Fruit fly (Drosophila melanogaster) whole organism, embryonic: ENCODE data around the gene CG42494.

Experiments used
- Antp ChIP-seq: fragments of 200-800 bp; sonication (Bioruptor generic); optimal IDR thresholded peaks from 3 replicates; lab custom pipeline; 2016; ENCODE audit warnings: missing biosample characterization, missing genetic modification characterization
- CG10462 ChIP-seq: fragments of 200-800 bp; sonication (Bioruptor generic); optimal IDR thresholded peaks from 2 replicates; lab custom pipeline; 2016; ENCODE audit warnings: missing biosample characterization, missing genetic modification characterization
- CG11247 ChIP-seq: fragments of 200-800 bp; sonication (Bioruptor generic); IDR thresholded peaks from 2 replicates; pipeline ENCODE4 v1.3.6; 2022; ENCODE audit warnings: missing biosample characterization, missing genetic modification characterization
- CG11696 ChIP-seq: fragments of 200-800 bp; sonication (Bioruptor generic); IDR thresholded peaks from 2 replicates; pipeline ENCODE4 v1.3.6; 2022; ENCODE audit warnings: missing biosample characterization, missing genetic modification characterization
- CG12942 ChIP-seq: fragments of 200-800 bp; sonication (Bioruptor generic); optimal IDR thresholded peaks from 3 replicates; lab custom pipeline; 2016; ENCODE audit warnings: missing biosample characterization, missing genetic modification characterization
- CG13287 ChIP-seq: fragments of 200-800 bp; sonication (Bioruptor generic); IDR thresholded peaks from 2 replicates; pipeline ENCODE4 v1.3.6; 2022; ENCODE audit warnings: missing biosample characterization, missing genetic modification characterization; ENCODE audit not compliant: partially characterized antibody
- CG13624 ChIP-seq: fragments of 200-800 bp; sonication (Bioruptor generic); optimal IDR thresholded peaks from 2 replicates; lab custom pipeline; 2016; ENCODE audit warnings: missing biosample characterization, missing genetic modification characterization
- CG15696 ChIP-seq: fragments of 200-800 bp; sonication (Bioruptor generic); optimal IDR thresholded peaks from 2 replicates; lab custom pipeline; 2019; ENCODE audit warnings: missing biosample characterization, mild to moderate bottlenecking, missing genetic modification characterization, moderate library complexity
- CG1602 ChIP-seq: fragments of 200-800 bp; sonication (Bioruptor generic); optimal IDR thresholded peaks from 3 replicates; lab custom pipeline; 2016; ENCODE audit warnings: missing biosample characterization, missing genetic modification characterization
- CG17186 ChIP-seq: fragments of 200-800 bp; sonication (Bioruptor generic); optimal IDR thresholded peaks from 3 replicates; lab custom pipeline; 2017; ENCODE audit warnings: missing biosample characterization, missing genetic modification reagents, missing genetic modification characterization
- CG17568 ChIP-seq: fragments of 200-800 bp; sonication (Bioruptor generic); optimal IDR thresholded peaks from 2 replicates; lab custom pipeline; 2018; ENCODE audit warnings: missing biosample characterization, mild to moderate bottlenecking, missing genetic modification characterization, moderate library complexity
- CG18476 ChIP-seq: fragments of 200-800 bp; sonication (Bioruptor generic); optimal IDR thresholded peaks from 2 replicates; lab custom pipeline; 2016; ENCODE audit warnings: missing biosample characterization, mild to moderate bottlenecking, missing genetic modification characterization
- CG2120 ChIP-seq: fragments of 200-800 bp; sonication (Bioruptor generic); optimal IDR thresholded peaks from 3 replicates; lab custom pipeline; 2016; ENCODE audit warnings: missing biosample characterization, missing genetic modification characterization
- CG2875 ChIP-seq: fragments of 200-800 bp; sonication (Bioruptor generic); optimal IDR thresholded peaks from 2 replicates; lab custom pipeline; 2017; ENCODE audit warnings: missing biosample characterization, mild to moderate bottlenecking, missing genetic modification characterization, missing genetic modification reagents
- CG31224 ChIP-seq: fragments of 200-800 bp; sonication (Bioruptor generic); IDR thresholded peaks from 2 replicates; pipeline ENCODE4 v1.3.6; 2022; ENCODE audit warnings: missing biosample characterization, missing genetic modification characterization
- CG34224 ChIP-seq: fragments of 200-800 bp; sonication (Bioruptor generic); IDR thresholded peaks from 3 replicates; pipeline ENCODE4 v1.3.6; 2022; ENCODE audit warnings: missing biosample characterization, missing genetic modification characterization; ENCODE audit not compliant: partially characterized antibody
- CG3838 ChIP-seq: fragments of 200-800 bp; sonication (Bioruptor generic); optimal IDR thresholded peaks from 3 replicates; lab custom pipeline; 2016; ENCODE audit warnings: missing biosample characterization, missing genetic modification characterization
- CG4282 ChIP-seq: fragments of 200-800 bp; sonication (Bioruptor generic); optimal IDR thresholded peaks from 2 replicates; lab custom pipeline; 2016; ENCODE audit warnings: missing biosample characterization, missing genetic modification characterization
- CG6272 ChIP-seq: fragments of 200-800 bp; sonication (Bioruptor generic); IDR thresholded peaks from 2 replicates; pipeline ENCODE4 v1.3.6; 2022; ENCODE audit warnings: missing biosample characterization, missing genetic modification characterization
- CG8290 ChIP-seq, 3 experiments: fragments of 200-800 bp; sonication (Bioruptor generic); optimal IDR thresholded peaks; 2 replicates each; lab custom pipeline; 2016 to 2019; ENCODE audit warnings: missing biosample characterization in 3 of 3, missing genetic modification characterization in 3 of 3, mild to moderate bottlenecking in 2 of 3, moderate library complexity in 1 of 3
- CG8388 ChIP-seq: fragments of 200-800 bp; sonication (Bioruptor generic); optimal IDR thresholded peaks from 2 replicates; lab custom pipeline; 2019; ENCODE audit warnings: missing biosample characterization, mild to moderate bottlenecking, missing genetic modification characterization, moderate library complexity
- CG9437 ChIP-seq: fragments of 200-800 bp; sonication (Bioruptor generic); optimal IDR thresholded peaks from 2 replicates; lab custom pipeline; 2018; ENCODE audit warnings: missing biosample characterization, mild to moderate bottlenecking, missing genetic modification characterization
- CG9797 ChIP-seq: fragments of 200-800 bp; sonication (Bioruptor generic); optimal IDR thresholded peaks from 3 replicates; lab custom pipeline; 2018; ENCODE audit warnings: missing biosample characterization, mild to moderate bottlenecking, missing genetic modification characterization
- Dp ChIP-seq: fragments of 200-800 bp; sonication (Bioruptor generic); optimal IDR thresholded peaks from 2 replicates; lab custom pipeline; 2018; ENCODE audit warnings: missing biosample characterization, mild to moderate bottlenecking, missing genetic modification characterization, moderate library complexity
- Ets97D ChIP-seq: fragments of 200-800 bp; sonication (Bioruptor generic); optimal IDR thresholded peaks from 3 replicates; lab custom pipeline; 2016; ENCODE audit warnings: missing biosample characterization, missing genetic modification characterization
- Fer2 ChIP-seq: fragments of 200-800 bp; sonication (Bioruptor generic); optimal IDR thresholded peaks from 2 replicates; lab custom pipeline; 2018; ENCODE audit warnings: missing biosample characterization, mild to moderate bottlenecking, missing genetic modification characterization, moderate library complexity
- HLH54F ChIP-seq: fragments of 200-800 bp; sonication (Bioruptor generic); optimal IDR thresholded peaks from 3 replicates; lab custom pipeline; 2016; ENCODE audit warnings: missing biosample characterization, missing genetic modification characterization
- HLHmδ ChIP-seq: fragments of 200-800 bp; sonication (Bioruptor generic); optimal IDR thresholded peaks from 2 replicates; lab custom pipeline; 2018; ENCODE audit warnings: missing biosample characterization, mild to moderate bottlenecking, missing genetic modification characterization, moderate library complexity
- Lim3 ChIP-seq: fragments of 200-800 bp; sonication (Bioruptor generic); IDR thresholded peaks from 2 replicates; pipeline ENCODE4 v1.3.6; 2022; ENCODE audit warnings: missing biosample characterization, missing genetic modification characterization
- NC2β ChIP-seq: fragments of 200-800 bp; sonication (Bioruptor generic); optimal IDR thresholded peaks from 2 replicates; lab custom pipeline; 2016; ENCODE audit warnings: missing biosample characterization, missing genetic modification characterization
- Poxn ChIP-seq: fragments of 200-800 bp; sonication (Bioruptor generic); IDR thresholded peaks from 2 replicates; pipeline ENCODE4 v1.3.6; 2022; ENCODE audit warnings: missing biosample characterization, missing genetic modification characterization
- Sin3A ChIP-seq: fragments of >200 bp; optimal IDR thresholded peaks from 2 replicates; lab custom pipeline; 2018
- Stat92E ChIP-seq, 3 experiments: fragments of >200 bp in 2 of 3; fragments of 200-800 bp in 1 of 3; sonication (Bioruptor generic) in 1 of 3; optimal IDR thresholded peaks; 2 replicates each; lab custom pipeline; 2017 to 2019; ENCODE audit warnings: missing biosample characterization in 3 of 3, missing genetic modification characterization in 3 of 3, mild to moderate bottlenecking in 1 of 3, moderate library complexity in 1 of 3
- ac ChIP-seq: fragments of 200-800 bp; sonication (Bioruptor generic); optimal IDR thresholded peaks from 3 replicates; lab custom pipeline; 2017; ENCODE audit warnings: missing biosample characterization, mild to moderate bottlenecking, missing genetic modification characterization
- amos ChIP-seq: fragments of 200-800 bp; sonication (Bioruptor generic); IDR thresholded peaks from 2 replicates; pipeline ENCODE4 v1.3.6; 2022; ENCODE audit warnings: missing biosample characterization, missing genetic modification characterization; ENCODE audit not compliant: partially characterized antibody
- ato ChIP-seq: fragments of 200-800 bp; sonication (Bioruptor generic); IDR thresholded peaks from 2 replicates; pipeline ENCODE4 v1.3.6; 2022; ENCODE audit warnings: missing biosample characterization, missing genetic modification characterization; ENCODE audit not compliant: partially characterized antibody
- chinmo ChIP-seq: fragments of 200-800 bp; sonication (Bioruptor generic); IDR thresholded peaks from 4 replicates; pipeline ENCODE4 v1.3.6; 2022; ENCODE audit warnings: missing biosample characterization, missing genetic modification characterization; ENCODE audit not compliant: partially characterized antibody
- gsb-n ChIP-seq: fragments of 200-800 bp; sonication (Bioruptor generic); optimal IDR thresholded peaks from 3 replicates; lab custom pipeline; 2018; ENCODE audit warnings: missing biosample characterization, mild to moderate bottlenecking, missing genetic modification characterization
- klu ChIP-seq: fragments of 200-800 bp; sonication (Bioruptor generic); IDR thresholded peaks from 2 replicates; pipeline ENCODE4 v1.3.6; 2022; ENCODE audit warnings: missing biosample characterization, missing genetic modification characterization
- kni ChIP-seq: fragments of 200-800 bp; sonication (Bioruptor generic); optimal IDR thresholded peaks from 3 replicates; lab custom pipeline; 2017; ENCODE audit warnings: mild to moderate bottlenecking, missing biosample characterization, missing genetic modification reagents, missing genetic modification characterization
- pnt ChIP-seq: fragments of 200-800 bp; sonication (Bioruptor generic); optimal IDR thresholded peaks from 3 replicates; lab custom pipeline; 2016; ENCODE audit warnings: missing biosample characterization, missing genetic modification characterization
- scrt ChIP-seq: fragments of 200-800 bp; sonication (Bioruptor generic); optimal IDR thresholded peaks from 2 replicates; lab custom pipeline; 2018; ENCODE audit warnings: missing biosample characterization, mild to moderate bottlenecking, missing genetic modification characterization, moderate library complexity
- seq ChIP-seq: fragments of 200-800 bp; sonication (Bioruptor generic); IDR thresholded peaks from 2 replicates; pipeline ENCODE4 v1.3.6; 2022; ENCODE audit warnings: missing biosample characterization, missing genetic modification characterization
- slou ChIP-seq: fragments of 200-800 bp; sonication (Bioruptor generic); optimal IDR thresholded peaks from 3 replicates; lab custom pipeline; 2016; ENCODE audit warnings: missing biosample characterization, missing genetic modification characterization
- unc-4 ChIP-seq: fragments of 200-800 bp; sonication (Bioruptor generic); IDR thresholded peaks from 2 replicates; pipeline ENCODE4 v1.3.6; 2022; ENCODE audit warnings: missing biosample characterization, missing genetic modification characterization; ENCODE audit not compliant: partially characterized antibody
- vvl ChIP-seq: fragments of 200-800 bp; sonication (Bioruptor generic); IDR thresholded peaks from 2 replicates; pipeline ENCODE4 v1.3.6; 2022; ENCODE audit warnings: missing biosample characterization, missing genetic modification characterization
- zen2 ChIP-seq: fragments of 200-800 bp; sonication (Bioruptor generic); IDR thresholded peaks from 3 replicates; pipeline ENCODE4 v1.3.6; 2022; ENCODE audit warnings: missing biosample characterization, missing genetic modification characterization; ENCODE audit not compliant: partially characterized antibody

CG42494 gene

dm6 chr3L:3222643-3223389, 38.6 kb downstream of the CG42494 start, which contains the start of the genes RpL28 and eIF1 (continued):
- TF ChIP-seq CG18476 (peak; percentile 83), CG11696 (peak; percentile 62), Lim3 (GFP tag; lab: Robert Waterston, UW) (no peak), CG10462 (peak; percentile 78), CG8290 (GFP tag; optimal IDR thresholded peaks at IDR 0.05; lab: Kevin White, UChicago) (peak; percentile 93), CG8290 (tag; optimal IDR thresholded peaks at IDR 0.05; lab: Kevin White, UChicago) (peak; percentile 89 to 97), CG2120 (peak; percentile 77), CG2875 (GFP tag; lab: Kevin White, UChicago) (peak; percentile 88), seq (GFP tag; lab: Robert Waterston, UW) (peak; percentile 61; the same call in 1 of the 2 replicates), CG9797 (GFP tag; lab: Kevin White, UChicago) (peak; percentile 71), klu (GFP tag; lab: Robert Waterston, UW) (peak; percentile 81), amos (GFP tag; lab: Robert Waterston, UW) (peak; percentile 78), CG4282 (GFP tag; lab: Kevin White, UChicago) (peak; percentile 64), gsb-n (tag; lab: Kevin White, UChicago) (peak; percentile 52), Antp (GFP tag; lab: Kevin White, UChicago) (peak; percentile 87), CG31224 (GFP tag; lab: Robert Waterston, UW) (peak; percentile 76), HLHmδ (GFP tag; lab: Kevin White, UChicago) (peak; percentile 99), pnt (peak; percentile 49), Stat92E (GFP tag; optimal IDR thresholded peaks at IDR 0.05; lab: Kevin White, UChicago) (peak in 1 of 3 experiments; percentile 1), scrt (peak; percentile 86), Sin3A (lab: Kevin White, UChicago) (peak; percentile 94), slou (peak; percentile 91), kni (GFP tag; lab: Kevin White, UChicago) (peak; percentile 94), CG17568 (GFP tag; lab: Kevin White, UChicago) (no peak), CG3838 (GFP tag; lab: Kevin White, UChicago) (peak; percentile 84), CG15696 (tag; lab: Kevin White, UChicago) (peak; percentile 62), CG9437 (GFP tag; lab: Kevin White, UChicago) (peak; percentile 86), CG34224 (GFP tag; lab: Robert Waterston, UW) (peak; percentile 69; the same call in 2 of the 3 replicates), ato (GFP tag; lab: Robert Waterston, UW) (no peak; the same call in none of the 2 replicates), vvl (GFP tag; lab: Robert Waterston, UW) (peak; percentile 91), Dp (peak; percentile 60), CG8388 (GFP tag; lab: Kevin White, UChicago) (peak; percentile 80), zen2 (peak; percentile 47; the same call in 2 of the 3 replicates), CG11247 (GFP tag; lab: Robert Waterston, UW) (peak; percentile 87), Fer2 (peak; percentile 82), NC2β (GFP tag; lab: Kevin White, UChicago) (peak; percentile 98), CG1602 (GFP tag; lab: Kevin White, UChicago) (peak; percentile 78), CG13287 (peak; percentile 78), Ets97D (GFP tag; lab: Kevin White, UChicago) (peak; percentile 99), unc-4 (GFP tag; lab: Robert Waterston, UW) (peak; percentile 81; the same call in 1 of the 2 replicates), chinmo (0 out of 4 replicates have a peak, but pooled peaks have one; percentile 53), HLH54F (GFP tag; lab: Kevin White, UChicago) (peak; percentile 92), CG12942 (GFP tag; lab: Kevin White, UChicago) (peak; percentile 85), Poxn (GFP tag; lab: Robert Waterston, UW) (peak; percentile 56; the same call in 1 of the 2 replicates), ac (GFP tag; lab: Kevin White, UChicago) (peak; percentile 88), CG17186 (GFP tag; lab: Kevin White, UChicago) (peak; percentile 92), CG13624 (peak; percentile 89), CG6272 (GFP tag; lab: Robert Waterston, UW) (peak; percentile 76)
